Fruit fly (Drosophila melanogaster) whole organism, embryonic: ENCODE results near the gene NK7.1.
A peak's percentile ranks its signal among the peaks of the same experiment; 100 is the strongest.

Experiments used
- Atf6 ChIP-seq: fragments of 200-800 bp; sonication (Bioruptor generic); IDR thresholded peaks from 2 replicates; pipeline ENCODE4 v1.3.6; 2022; ENCODE audit warnings: missing biosample characterization, missing genetic modification characterization
- BEAF-32 ChIP-seq: fragments of 200-800 bp; sonication (Bioruptor generic); optimal IDR thresholded peaks from 3 replicates; lab custom pipeline; 2017; ENCODE audit warnings: missing biosample characterization, missing genetic modification characterization, mild to moderate bottlenecking, moderate library complexity, missing genetic modification reagents
- CG12299 ChIP-seq: fragments of 200-800 bp; sonication (Bioruptor generic); optimal IDR thresholded peaks from 2 replicates; lab custom pipeline; 2018; ENCODE audit warnings: missing biosample characterization, mild to moderate bottlenecking, missing genetic modification characterization
- CG12659 ChIP-seq: fragments of 200-800 bp; sonication (Bioruptor generic); optimal IDR thresholded peaks from 3 replicates; lab custom pipeline; 2017; ENCODE audit warnings: mild to moderate bottlenecking, missing biosample characterization, missing genetic modification reagents, missing genetic modification characterization
- CG16813 ChIP-seq: fragments of 200-800 bp; sonication (Bioruptor generic); IDR thresholded peaks from 3 replicates; pipeline ENCODE4 v1.3.6; 2022; ENCODE audit warnings: missing biosample characterization, missing genetic modification characterization; ENCODE audit not compliant: partially characterized antibody
- CG17186 ChIP-seq: fragments of 200-800 bp; sonication (Bioruptor generic); optimal IDR thresholded peaks from 3 replicates; lab custom pipeline; 2017; ENCODE audit warnings: missing biosample characterization, missing genetic modification reagents, missing genetic modification characterization
- CG17385 ChIP-seq: fragments of 200-800 bp; sonication (Bioruptor generic); optimal IDR thresholded peaks from 3 replicates; lab custom pipeline; 2018; ENCODE audit warnings: missing biosample characterization, mild to moderate bottlenecking, missing genetic modification characterization
- CG2116 ChIP-seq: fragments of 200-800 bp; sonication (Bioruptor generic); optimal IDR thresholded peaks from 3 replicates; lab custom pipeline; 2018; ENCODE audit warnings: missing biosample characterization, mild to moderate bottlenecking, missing genetic modification characterization
- CG2129 ChIP-seq: fragments of 200-800 bp; sonication (Bioruptor generic); IDR thresholded peaks from 2 replicates; pipeline ENCODE4 v1.3.6; 2022; ENCODE audit warnings: missing biosample characterization, missing genetic modification characterization; ENCODE audit not compliant: partially characterized antibody
- CG32532 ChIP-seq: fragments of 200-800 bp; sonication (Bioruptor generic); IDR thresholded peaks from 2 replicates; pipeline ENCODE4 v1.3.6; 2022; ENCODE audit warnings: missing biosample characterization, missing genetic modification characterization
- CG33557 ChIP-seq: fragments of 200-800 bp; sonication (Bioruptor generic); optimal IDR thresholded peaks from 2 replicates; lab custom pipeline; 2019; ENCODE audit warnings: missing biosample characterization, mild to moderate bottlenecking, missing genetic modification characterization, moderate library complexity
- CG4328 ChIP-seq: fragments of 200-800 bp; sonication (Bioruptor generic); optimal IDR thresholded peaks from 3 replicates; lab custom pipeline; 2017; ENCODE audit warnings: missing biosample characterization, missing genetic modification reagents, missing genetic modification characterization
- CG5245 ChIP-seq: fragments of 200-800 bp; sonication (Bioruptor generic); optimal IDR thresholded peaks from 3 replicates; lab custom pipeline; 2016; ENCODE audit warnings: missing biosample characterization, missing genetic modification characterization
- CG9797 ChIP-seq: fragments of 200-800 bp; sonication (Bioruptor generic); optimal IDR thresholded peaks from 3 replicates; lab custom pipeline; 2018; ENCODE audit warnings: missing biosample characterization, mild to moderate bottlenecking, missing genetic modification characterization
- CrebB ChIP-seq: fragments of 200-800 bp; sonication (Bioruptor generic); optimal IDR thresholded peaks from 3 replicates; lab custom pipeline; 2018; ENCODE audit warnings: missing biosample characterization, mild to moderate bottlenecking, missing genetic modification characterization
- Dad ChIP-seq: fragments of 200-800 bp; sonication (Bioruptor generic); optimal IDR thresholded peaks from 3 replicates; lab custom pipeline; 2016; ENCODE audit warnings: missing biosample characterization, missing genetic modification characterization
- Dip3 ChIP-seq: fragments of 200-800 bp; sonication (Bioruptor generic); optimal IDR thresholded peaks from 3 replicates; lab custom pipeline; 2016; ENCODE audit warnings: missing biosample characterization, missing genetic modification characterization
- Dp ChIP-seq: fragments of 200-800 bp; sonication (Bioruptor generic); optimal IDR thresholded peaks from 2 replicates; lab custom pipeline; 2018; ENCODE audit warnings: missing biosample characterization, mild to moderate bottlenecking, missing genetic modification characterization, moderate library complexity
- Dref ChIP-seq: fragments of 200-800 bp; sonication (Bioruptor generic); IDR thresholded peaks from 2 replicates; pipeline ENCODE4 v1.3.6; 2022; ENCODE audit warnings: missing biosample characterization, missing genetic modification characterization
- Drgx ChIP-seq: fragments of 200-800 bp; sonication (Bioruptor generic); IDR thresholded peaks from 2 replicates; pipeline ENCODE4 v1.3.6; 2022; ENCODE audit warnings: missing biosample characterization, missing genetic modification characterization
- E2f2 ChIP-seq: fragments of 200-800 bp; sonication (Bioruptor generic); IDR thresholded peaks from 2 replicates; pipeline ENCODE4 v1.3.6; 2022; ENCODE audit warnings: missing biosample characterization, missing genetic modification characterization
- Fer3 ChIP-seq: fragments of 200-800 bp; sonication (Bioruptor generic); optimal IDR thresholded peaks from 2 replicates; lab custom pipeline; 2018; ENCODE audit warnings: missing biosample characterization, mild to moderate bottlenecking, missing genetic modification characterization, moderate library complexity
- Gsc ChIP-seq: fragments of 200-800 bp; sonication (Bioruptor generic); IDR thresholded peaks from 2 replicates; pipeline ENCODE4 v1.3.6; 2022; ENCODE audit warnings: missing biosample characterization, missing genetic modification characterization
- Jarid2 ChIP-seq: fragments of 200-800 bp; sonication (Bioruptor generic); optimal IDR thresholded peaks from 3 replicates; lab custom pipeline; 2017; ENCODE audit warnings: mild to moderate bottlenecking, missing biosample characterization, missing genetic modification reagents, missing genetic modification characterization
- MBD-R2 ChIP-seq: fragments of 200-800 bp; sonication (Bioruptor generic); IDR thresholded peaks from 2 replicates; pipeline ENCODE4 v1.3.6; 2022; ENCODE audit warnings: missing biosample characterization, missing genetic modification characterization
- Mad ChIP-seq: fragments of 200-800 bp; sonication (Bioruptor generic); optimal IDR thresholded peaks from 2 replicates; lab custom pipeline; 2016; ENCODE audit warnings: missing biosample characterization, missing genetic modification characterization
- Scr ChIP-seq: fragments of 200-800 bp; sonication (Bioruptor generic); IDR thresholded peaks from 2 replicates; pipeline ENCODE4 v1.3.6; 2022; ENCODE audit warnings: missing biosample characterization, missing genetic modification characterization; ENCODE audit not compliant: partially characterized antibody
- Sox102F ChIP-seq: fragments of 200-800 bp; sonication (Bioruptor generic); optimal IDR thresholded peaks from 2 replicates; lab custom pipeline; 2018; ENCODE audit warnings: missing biosample characterization, mild to moderate bottlenecking, missing genetic modification characterization, moderate library complexity
- Spps ChIP-seq: fragments of 200-800 bp; sonication (Bioruptor generic); optimal IDR thresholded peaks from 2 replicates; lab custom pipeline; 2018; ENCODE audit warnings: missing biosample characterization, mild to moderate bottlenecking, missing genetic modification characterization
- Sry-δ ChIP-seq: fragments of 200-800 bp; sonication (Bioruptor generic); optimal IDR thresholded peaks from 2 replicates; lab custom pipeline; 2016; ENCODE audit warnings: missing biosample characterization, missing genetic modification characterization
- az2 ChIP-seq: fragments of 200-800 bp; sonication (Bioruptor generic); optimal IDR thresholded peaks from 3 replicates; lab custom pipeline; 2016; ENCODE audit warnings: missing biosample characterization, missing genetic modification characterization
- bbx ChIP-seq: fragments of 200-800 bp; sonication (Bioruptor generic); IDR thresholded peaks from 2 replicates; pipeline ENCODE4 v1.3.6; 2022; ENCODE audit warnings: missing biosample characterization, missing genetic modification characterization; ENCODE audit not compliant: partially characterized antibody
- cad ChIP-seq: fragments of >200 bp; optimal IDR thresholded peaks from 2 replicates; lab custom pipeline; 2017; ENCODE audit warnings: missing biosample characterization, missing genetic modification characterization
- chm ChIP-seq: fragments of 200-800 bp; sonication (Bioruptor generic); IDR thresholded peaks from 2 replicates; pipeline ENCODE4 v1.3.6; 2022; ENCODE audit warnings: missing biosample characterization, missing genetic modification characterization
- en ChIP-seq: fragments of 200-800 bp; sonication (Bioruptor generic); optimal IDR thresholded peaks from 2 replicates; lab custom pipeline; 2016; ENCODE audit warnings: missing biosample characterization, missing genetic modification characterization
- ftz-f1 ChIP-seq: fragments of 200-800 bp; sonication (Bioruptor generic); optimal IDR thresholded peaks from 2 replicates; lab custom pipeline; 2016; ENCODE audit warnings: missing biosample characterization, missing genetic modification characterization
- insv ChIP-seq, 2 experiments: fragments of 200-800 bp; sonication (Bioruptor generic); optimal IDR thresholded peaks; 3 replicates each; lab custom pipeline; 2016 to 2018; ENCODE audit warnings: missing biosample characterization in 2 of 2, missing genetic modification characterization in 2 of 2
- klu ChIP-seq: fragments of 200-800 bp; sonication (Bioruptor generic); IDR thresholded peaks from 2 replicates; pipeline ENCODE4 v1.3.6; 2022; ENCODE audit warnings: missing biosample characterization, missing genetic modification characterization
- knrl ChIP-seq: fragments of 200-800 bp; sonication (Bioruptor generic); IDR thresholded peaks from 3 replicates; pipeline ENCODE4 v1.3.6; 2022; ENCODE audit warnings: missing biosample characterization, missing genetic modification characterization; ENCODE audit not compliant: partially characterized antibody
- luna ChIP-seq: fragments of 200-800 bp; sonication (Bioruptor generic); optimal IDR thresholded peaks from 2 replicates; lab custom pipeline; 2016; ENCODE audit warnings: missing biosample characterization, missing genetic modification characterization
- otp ChIP-seq: fragments of 200-800 bp; sonication (Bioruptor generic); IDR thresholded peaks from 3 replicates; pipeline ENCODE4, ENCODE4 v1.3.6; 2022; ENCODE audit warnings: missing biosample characterization, missing genetic modification characterization
- pan ChIP-seq, 4 experiments: fragments of >200 bp in 3 of 4; fragments of 200-800 bp in 1 of 4; sonication (Bioruptor generic) in 1 of 4; optimal IDR thresholded peaks in 3 of 4; IDR thresholded peaks in 1 of 4; 2 replicates each; pipeline versions ENCODE4 v1.3.6 to Lab custom; 2017 to 2022; ENCODE audit warnings: missing biosample characterization in 2 of 4, missing genetic modification characterization in 2 of 4, mixed read lengths in 1 of 4
- ranshi ChIP-seq: fragments of 200-800 bp; sonication (Bioruptor generic); IDR thresholded peaks from 2 replicates; pipeline ENCODE4 v1.3.6; 2022; ENCODE audit warnings: missing biosample characterization, missing genetic modification characterization
- sna ChIP-seq: fragments of 200-800 bp; sonication (Bioruptor generic); IDR thresholded peaks from 2 replicates; pipeline ENCODE4 v1.3.6; 2022; ENCODE audit warnings: missing biosample characterization, missing genetic modification characterization; ENCODE audit not compliant: partially characterized antibody
- stwl ChIP-seq: fragments of 200-800 bp; sonication (Bioruptor generic); optimal IDR thresholded peaks from 3 replicates; lab custom pipeline; 2018; ENCODE audit warnings: missing biosample characterization, mild to moderate bottlenecking, missing genetic modification characterization, moderate library complexity
- trem ChIP-seq: fragments of 200-800 bp; optimal IDR thresholded peaks from 3 replicates; lab custom pipeline; 2019; ENCODE audit warnings: missing biosample characterization, mild to moderate bottlenecking, missing genetic modification characterization, moderate library complexity
- ttk ChIP-seq: fragments of 200-800 bp; sonication (Bioruptor generic); IDR thresholded peaks from 2 replicates; pipeline ENCODE4 v2.1.2; 2022; ENCODE audit warnings: missing biosample characterization, missing genetic modification characterization
- wek ChIP-seq: fragments of 200-800 bp; sonication (Bioruptor generic); optimal IDR thresholded peaks from 3 replicates; lab custom pipeline; 2018; ENCODE audit warnings: missing biosample characterization, mild to moderate bottlenecking, missing genetic modification characterization, moderate library complexity

The NK7.1 gene

dm6 chr3R:14298078-14298896, 74.5 kb downstream of the NK7.1 start (continued):
- TF ChIP-seq stwl (peak; percentile 18), CrebB (tag; lab: Kevin White, UChicago) (no peak), CG9797 (GFP tag; lab: Kevin White, UChicago) (peak; percentile 32), E2f2 (GFP tag; lab: Robert Waterston, UW) (peak; percentile 93), ranshi (no peak), klu (GFP tag; lab: Robert Waterston, UW) (no peak), CG5245 (GFP tag; lab: Kevin White, UChicago) (no peak), bbx (GFP tag; lab: Robert Waterston, UW) (0 out of 2 replicates have a peak, but pooled peaks have one; percentile 22), chm (GFP tag; lab: Robert Waterston, UW) (peak; percentile 58; the same call in 1 of the 2 replicates), CG4328 (no peak), Gsc (GFP tag; lab: Robert Waterston, UW) (no peak), CG2129 (GFP tag; lab: Robert Waterston, UW) (no peak), CG17385 (no peak), MBD-R2 (peak; percentile 46; the same call in 1 of the 2 replicates), Dad (GFP tag; lab: Kevin White, UChicago) (no peak), Sox102F (GFP tag; lab: Kevin White, UChicago) (no peak), ftz-f1 (no peak), knrl (GFP tag; lab: Robert Waterston, UW) (0 out of 3 replicates have a peak, but pooled peaks have one; percentile 23), cad (GFP tag; lab: Kevin White, UChicago) (no peak), CG17186 (no peak), wek (GFP tag; lab: Kevin White, UChicago) (no peak), Dip3 (no peak), CG12299 (tag; lab: Kevin White, UChicago) (no peak), Jarid2 (GFP tag; lab: Kevin White, UChicago) (no peak), en (GFP tag; lab: Kevin White, UChicago) (no peak), luna (no peak), Scr (no peak), Spps (tag; lab: Kevin White, UChicago) (no peak), trem (tag; lab: Kevin White, UChicago) (peak; percentile 68), pan (optimal IDR thresholded peaks at IDR 0.05; lab: Kevin White, UChicago) (no peak), pan (GFP tag; optimal IDR thresholded peaks at IDR 0.05 in 1 of 2, IDR thresholded peaks at IDR 0.05 in 1 of 2) (no peak), sna (0 out of 2 replicates have a peak, but pooled peaks have one; percentile 27), Drgx (GFP tag; lab: Robert Waterston, UW) (0 out of 2 replicates have a peak, but pooled peaks have one; percentile 20), BEAF-32 (peak; percentile 29), CG32532 (GFP tag; lab: Robert Waterston, UW) (no peak), Fer3 (tag; lab: Kevin White, UChicago) (no peak), insv (GFP tag; optimal IDR thresholded peaks at IDR 0.05; lab: Kevin White, UChicago) (peak in 1 of 2 experiments; percentile 36), CG12659 (no peak), az2 (GFP tag; lab: Kevin White, UChicago) (no peak), Dref (GFP tag; lab: Robert Waterston, UW) (no peak), CG16813 (0 out of 3 replicates have a peak, but pooled peaks have one; percentile 10), Mad (GFP tag; lab: Kevin White, UChicago) (no peak), otp (GFP tag; lab: Robert Waterston, UW) (0 out of 3 replicates have a peak, but pooled peaks have one; percentile 32), CG33557 (GFP tag; lab: Kevin White, UChicago) (peak; percentile 18), Sry-δ (GFP tag; lab: Kevin White, UChicago) (no peak), Atf6 (GFP tag; lab: Robert Waterston, UW) (no peak), CG2116 (GFP tag; lab: Kevin White, UChicago) (peak; percentile 31), ttk (GFP tag; lab: Robert Waterston, UW) (no peak), Dp (GFP tag; lab: Kevin White, UChicago) (peak; percentile 94)
